Fruit fly (Drosophila melanogaster): ENCODE measurements around the gene CG9004.

Gene CG9004

dm6 chr3L:2411564-2412080 lies 38.1 kb downstream of the CG9004 start (continued):
- peak; percentile 55 for TF ChIP-seq Sox14 (GFP tag; optimal IDR thresholded peaks at IDR 0.05)
- TF ChIP-seq CG1621 (tag; optimal IDR thresholded peaks at IDR 0.05), result peak; percentile 9
- TF ChIP-seq Gug (GFP tag; IDR thresholded peaks at IDR 0.05), result peak; percentile 22; the same call in 1 of the 2 replicates
- TF ChIP-seq net (GFP tag; optimal IDR thresholded peaks at IDR 0.05), result peak; percentile 69
- peak; percentile 46 for TF ChIP-seq CG31627 (GFP tag; optimal IDR thresholded peaks at IDR 0.05)
- peak; percentile 95 for TF ChIP-seq Eip78C (GFP tag)
- peak; percentile 15 for TF ChIP-seq CG4318 (GFP tag; optimal IDR thresholded peaks at IDR 0.05)
- peak; percentile 44 for TF ChIP-seq spab (GFP tag; optimal IDR thresholded peaks at IDR 0.05)
- TF ChIP-seq OdsH (GFP tag; optimal IDR thresholded peaks at IDR 0.05), result peak; percentile 58
- TF ChIP-seq CG11294 (GFP tag; IDR thresholded peaks at IDR 0.05), result 0 out of 2 replicates have a peak, but pooled peaks have one; percentile 10
- TF ChIP-seq lz (GFP tag; optimal IDR thresholded peaks at IDR 0.05), result peak; percentile 53
- TF ChIP-seq Sox15 (GFP tag; optimal IDR thresholded peaks at IDR 0.05), result no peak
- peak; percentile 42 for TF ChIP-seq CG3032 (tag; optimal IDR thresholded peaks at IDR 0.05)
- TF ChIP-seq Hr39 (GFP tag; optimal IDR thresholded peaks at IDR 0.05), result peak; percentile 38

- no peak for TF ChIP-seq Eip78C (GFP tag)
- TF ChIP-seq CG8119 (GFP tag; IDR thresholded peaks at IDR 0.05), result peak; percentile 46; the same call in 2 of the 3 replicates
- no peak for TF ChIP-seq CG11762 (GFP tag; optimal IDR thresholded peaks at IDR 0.05; ENCODE audit: insufficient read depth)
- TF ChIP-seq vri (GFP tag; optimal IDR thresholded peaks at IDR 0.05), result no peak
Observed at dm6 chr3L:2414876-2415275, 41.3 kb downstream of the CG9004 start.

- peak; percentile 66 for TF ChIP-seq vri (GFP tag; optimal IDR thresholded peaks at IDR 0.05)
- peak; percentile 98 for TF ChIP-seq Eip78C (GFP tag)
- TF ChIP-seq CG6792 (GFP tag; optimal IDR thresholded peaks at IDR 0.05), result peak; percentile 95
- peak; percentile 92 for TF ChIP-seq net (GFP tag; optimal IDR thresholded peaks at IDR 0.05)
- TF ChIP-seq Gug (GFP tag; IDR thresholded peaks at IDR 0.05), result peak; percentile 80
- peak; percentile 80 for TF ChIP-seq Hr39 (GFP tag; optimal IDR thresholded peaks at IDR 0.05)
- peak; percentile 12 for TF ChIP-seq fd85E (GFP tag; optimal IDR thresholded peaks at IDR 0.05)
- peak; percentile 96 for TF ChIP-seq Ets96B (tag; optimal IDR thresholded peaks at IDR 0.05)
- TF ChIP-seq CG7368 (GFP tag; optimal IDR thresholded peaks at IDR 0.05), result peak; percentile 87
- TF ChIP-seq Eip75B (GFP tag; optimal IDR thresholded peaks at IDR 0.05), result peak; percentile 93
- peak; percentile 95 for TF ChIP-seq CG10669 (GFP tag; optimal IDR thresholded peaks at IDR 0.05)
- TF ChIP-seq dsx (GFP tag; optimal IDR thresholded peaks at IDR 0.05; ENCODE audit: poor library complexity, severe bottlenecking), result peak; percentile 92
- TF ChIP-seq Ets21C (GFP tag; optimal IDR thresholded peaks at IDR 0.05), result peak; percentile 77
- TF ChIP-seq CG4318 (GFP tag; optimal IDR thresholded peaks at IDR 0.05), result peak; percentile 94
- TF ChIP-seq acj6 (GFP tag; optimal IDR thresholded peaks at IDR 0.05), result peak; percentile 96
- TF ChIP-seq eg (GFP tag; IDR thresholded peaks at IDR 0.05), result peak; percentile 73
- TF ChIP-seq ss (GFP tag; optimal IDR thresholded peaks at IDR 0.05), result peak; percentile 95 to 98
- peak; percentile 80 for TF ChIP-seq CG1621 (tag; optimal IDR thresholded peaks at IDR 0.05)
- peak; percentile 86 for TF ChIP-seq Met (GFP tag; optimal IDR thresholded peaks at IDR 0.05)
- peak; percentile 95 for TF ChIP-seq CG16779 (tag; optimal IDR thresholded peaks at IDR 0.05)
- peak; percentile 95 for TF ChIP-seq svp (GFP tag)
- TF ChIP-seq topi (GFP tag; optimal IDR thresholded peaks at IDR 0.05), result peak; percentile 90
- peak; percentile 94 for TF ChIP-seq fd59A (GFP tag; optimal IDR thresholded peaks at IDR 0.05)
- peak; percentile 95 for TF ChIP-seq esn (GFP tag; optimal IDR thresholded peaks at IDR 0.05)
- TF ChIP-seq fkh (GFP tag; optimal IDR thresholded peaks at IDR 0.05), result peak; percentile 60
- TF ChIP-seq Blimp-1 (GFP tag; optimal IDR thresholded peaks at IDR 0.05), result peak; percentile 89
- TF ChIP-seq CG6808 (GFP tag; optimal IDR thresholded peaks at IDR 0.05), result peak; percentile 97
- peak; percentile 84 for TF ChIP-seq CG31627 (GFP tag; optimal IDR thresholded peaks at IDR 0.05)
- peak; percentile 95 for TF ChIP-seq CG9139 (GFP tag; optimal IDR thresholded peaks at IDR 0.05)
- TF ChIP-seq CG15336 (GFP tag; IDR thresholded peaks at IDR 0.05), result peak; percentile 90
- TF ChIP-seq CG3032 (tag; optimal IDR thresholded peaks at IDR 0.05), result peak; percentile 94
- TF ChIP-seq CG8632 (GFP tag; optimal IDR thresholded peaks at IDR 0.05), result peak; percentile 97
- TF ChIP-seq CG10631 (GFP tag; optimal IDR thresholded peaks at IDR 0.05), result peak; percentile 96
- TF ChIP-seq Sox15 (GFP tag; optimal IDR thresholded peaks at IDR 0.05), result peak; percentile 94
- TF ChIP-seq Sox14 (GFP tag; optimal IDR thresholded peaks at IDR 0.05), result peak; percentile 87
- TF ChIP-seq Hr4 (GFP tag; optimal IDR thresholded peaks at IDR 0.05), result peak; percentile 84
- peak; percentile 97 for TF ChIP-seq spab (GFP tag; optimal IDR thresholded peaks at IDR 0.05)
- peak; percentile 69 for TF ChIP-seq CG11294 (GFP tag; IDR thresholded peaks at IDR 0.05)
- peak; percentile 84 for TF ChIP-seq cyc (GFP tag; optimal IDR thresholded peaks at IDR 0.05)
- peak; percentile 92 for TF ChIP-seq CG11902 (GFP tag; optimal IDR thresholded peaks at IDR 0.05)
Observed at dm6 chr3L:2417399-2418040, 44.0 kb downstream of the CG9004 start.

All from whole organism, prepupa.